Worm (Caenorhabditis elegans): ENCODE results near the gene C09E7.4.

- no peak for TF ChIP-seq pqm-1 (tag; optimal IDR thresholded peaks at IDR 0.05)
- TF ChIP-seq unc-42 (tag; optimal IDR thresholded peaks at IDR 0.05) = no peak
- TF ChIP-seq ttx-3 (tag; optimal IDR thresholded peaks at IDR 0.05) = no peak
- TF ChIP-seq K09A11.1 (tag; optimal IDR thresholded peaks at IDR 0.05; ENCODE audit: insufficient read depth) = no peak
- TF ChIP-seq ceh-14 (tag; optimal IDR thresholded peaks at IDR 0.05) = no peak
- no peak for TF ChIP-seq tbx-2 (tag; optimal IDR thresholded peaks at IDR 0.05)
- no peak for TF ChIP-seq ceh-48 (tag; optimal IDR thresholded peaks at IDR 0.05)
- TF ChIP-seq lin-11 (tag; optimal IDR thresholded peaks at IDR 0.05) = no peak
- no peak for TF ChIP-seq K02D7.2 (tag; optimal IDR thresholded peaks at IDR 0.05)
Measured at ce11 chrIII:6490989-6491388, 45.8 kb downstream of the C09E7.4 start.

Data from whole organism, late embryonic.